Fruit fly (Drosophila melanogaster): ENCODE data around the gene CG11970.
A peak's percentile ranks its signal among the peaks of the same experiment; 100 is the strongest.

CG11970 gene

DNA sequence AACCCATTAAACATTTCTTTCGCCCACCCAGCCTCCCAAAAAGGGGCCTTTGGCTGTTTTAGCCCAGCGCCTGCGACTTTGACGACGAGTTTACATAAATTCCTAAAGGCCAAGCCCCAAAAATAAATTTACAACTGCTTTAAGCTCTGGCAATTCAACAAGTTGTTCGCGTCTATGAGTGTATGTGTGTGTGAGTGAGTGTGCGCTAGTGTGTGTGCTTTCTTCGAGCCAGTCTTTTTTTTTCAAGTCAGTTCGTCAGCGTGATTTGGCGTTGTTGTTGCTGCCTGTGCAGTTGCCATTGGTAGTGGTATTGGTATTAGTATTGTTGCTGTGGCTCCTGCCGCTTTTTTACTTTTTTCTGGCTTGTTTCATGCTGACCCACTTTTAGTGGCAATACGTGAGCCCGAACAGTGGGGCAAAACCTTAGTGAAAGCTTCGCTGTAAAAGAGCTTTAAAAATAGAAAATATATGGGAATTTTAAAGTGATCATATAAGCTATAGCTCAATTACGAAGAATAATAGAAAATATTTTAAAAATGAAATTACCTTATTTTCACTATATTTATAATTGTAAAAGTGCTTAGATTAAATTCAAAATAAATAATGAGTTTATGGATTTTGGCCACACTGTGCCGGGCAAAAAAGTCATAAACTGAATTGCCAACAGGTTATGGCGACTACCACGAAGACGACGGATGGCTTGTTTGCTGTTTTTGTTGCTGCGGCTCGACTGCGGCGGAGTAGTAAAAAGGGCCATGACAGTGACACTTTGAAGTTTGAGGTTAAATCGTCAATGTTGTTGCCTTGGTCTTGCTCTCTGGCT lies 38.8 kb upstream of the CG11970 start:
- TF ChIP-seq fru (GFP tag; optimal IDR thresholded peaks at IDR 0.05) (peak; percentile 86), woc (GFP tag; optimal IDR thresholded peaks at IDR 0.05) (peak; percentile 71), ey (GFP tag; optimal IDR thresholded peaks at IDR 0.05) (peak; percentile 65), foxo (GFP tag; optimal IDR thresholded peaks at IDR 0.05) (peak in 1 of 2 experiments; percentile 86), Hnf4 (GFP tag; optimal IDR thresholded peaks at IDR 0.05) (peak; percentile 39), OdsH (GFP tag; optimal IDR thresholded peaks at IDR 0.05) (peak; percentile 86), dmrt93B (GFP tag; optimal IDR thresholded peaks at IDR 0.05) (peak; percentile 58), Rel (GFP tag; optimal IDR thresholded peaks at IDR 0.05) (peak; percentile 45), Rel (tag; optimal IDR thresholded peaks at IDR 0.05) (peak; percentile 18), Dif (GFP tag; optimal IDR thresholded peaks at IDR 0.05; ENCODE audit: partially characterized antibody) (no peak), rgr (GFP tag; optimal IDR thresholded peaks at IDR 0.05) (peak; percentile 83), Vsx2 (GFP tag; optimal IDR thresholded peaks at IDR 0.05; ENCODE audit: partially characterized antibody) (no peak), tai (GFP tag; optimal IDR thresholded peaks at IDR 0.05) (peak; percentile 51), Abd-B (GFP tag; optimal IDR thresholded peaks at IDR 0.05) (no peak), br (GFP tag; optimal IDR thresholded peaks at IDR 0.05) (peak; percentile 70), CG9705 (GFP tag; optimal IDR thresholded peaks at IDR 0.05) (peak; percentile 51), Sp1 (GFP tag; optimal IDR thresholded peaks at IDR 0.05) (peak; percentile 88), psq (GFP tag; optimal IDR thresholded peaks at IDR 0.05) (peak; percentile 83), Hr83 (GFP tag; optimal IDR thresholded peaks at IDR 0.05; ENCODE audit: poor library complexity, severe bottlenecking) (no peak), jim (GFP tag; optimal IDR thresholded peaks at IDR 0.05) (no peak), usp (GFP tag; optimal IDR thresholded peaks at IDR 0.05) (no peak), N (GFP tag; optimal IDR thresholded peaks at IDR 0.05) (no peak), brk (GFP tag; optimal IDR thresholded peaks at IDR 0.05) (peak; percentile 57), sage (GFP tag; optimal IDR thresholded peaks at IDR 0.05) (peak; percentile 60), sv (GFP tag; optimal IDR thresholded peaks at IDR 0.05) (peak; percentile 55), HLH106 (tag; optimal IDR thresholded peaks at IDR 0.05) (peak; percentile 84), Hr78 (GFP tag; optimal IDR thresholded peaks at IDR 0.05) (no peak), lola (GFP tag; optimal IDR thresholded peaks at IDR 0.05) (no peak), dsf (GFP tag; optimal IDR thresholded peaks at IDR 0.05; ENCODE audit: borderline replicate concordance) (no peak), Jra (GFP tag; optimal IDR thresholded peaks at IDR 0.05) (no peak), CrebA (GFP tag; optimal IDR thresholded peaks at IDR 0.05; ENCODE audit: borderline replicate concordance) (no peak), CG32264 (GFP tag; optimal IDR thresholded peaks at IDR 0.05) (no peak), h (GFP tag; optimal IDR thresholded peaks at IDR 0.05) (peak; percentile 81)

DNA sequence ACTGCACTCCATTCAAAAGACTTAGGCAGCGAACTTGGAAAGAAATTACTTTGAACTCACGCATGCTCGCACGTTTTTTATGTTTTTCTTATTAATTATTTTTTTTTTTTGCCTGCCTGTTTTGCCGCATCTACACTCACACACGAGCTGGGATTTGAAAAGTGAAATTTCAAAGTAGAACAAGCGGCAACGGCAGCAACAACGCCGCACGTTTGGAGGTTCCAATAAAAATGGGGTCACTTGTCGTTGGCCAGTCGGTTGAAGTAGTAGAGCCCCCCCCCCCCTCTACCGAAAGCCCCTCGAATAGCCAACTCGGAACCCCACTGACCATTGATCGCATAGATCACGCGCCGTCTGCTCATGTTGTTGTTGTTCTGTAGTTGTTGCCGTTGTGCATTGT lies 38.1 kb upstream of the CG11970 start:
- TF ChIP-seq CG9705 (GFP tag; optimal IDR thresholded peaks at IDR 0.05) (no peak), Vsx2 (GFP tag; optimal IDR thresholded peaks at IDR 0.05; ENCODE audit: partially characterized antibody) (no peak), dsf (GFP tag; optimal IDR thresholded peaks at IDR 0.05; ENCODE audit: borderline replicate concordance) (no peak), sage (GFP tag; optimal IDR thresholded peaks at IDR 0.05) (no peak), jim (GFP tag; optimal IDR thresholded peaks at IDR 0.05) (no peak), ey (GFP tag; optimal IDR thresholded peaks at IDR 0.05) (no peak), tai (GFP tag; optimal IDR thresholded peaks at IDR 0.05) (no peak), rgr (GFP tag; optimal IDR thresholded peaks at IDR 0.05) (no peak), Jra (GFP tag; optimal IDR thresholded peaks at IDR 0.05) (no peak), Hr83 (GFP tag; optimal IDR thresholded peaks at IDR 0.05; ENCODE audit: poor library complexity, severe bottlenecking) (no peak), GATAd (GFP tag; optimal IDR thresholded peaks at IDR 0.05) (no peak), N (GFP tag; optimal IDR thresholded peaks at IDR 0.05) (no peak), Myc (optimal IDR thresholded peaks at IDR 0.05) (no peak), Hr78 (GFP tag; optimal IDR thresholded peaks at IDR 0.05) (no peak)

- TF ChIP-seq HLH106 (tag; optimal IDR thresholded peaks at IDR 0.05) = no peak
- no peak for TF ChIP-seq ey (GFP tag; optimal IDR thresholded peaks at IDR 0.05)
- TF ChIP-seq Sp1 (GFP tag; optimal IDR thresholded peaks at IDR 0.05) = no peak
- TF ChIP-seq Hr78 (GFP tag; optimal IDR thresholded peaks at IDR 0.05) = no peak
- no peak for TF ChIP-seq Mio (GFP tag; optimal IDR thresholded peaks at IDR 0.05)
- TF ChIP-seq psq (GFP tag; optimal IDR thresholded peaks at IDR 0.05) = no peak
- TF ChIP-seq dl (GFP tag; optimal IDR thresholded peaks at IDR 0.05; ENCODE audit: insufficient read depth in 1 of 2, partially characterized antibody in 2 of 2) = no peak
- no peak for TF ChIP-seq foxo (GFP tag; optimal IDR thresholded peaks at IDR 0.05)
- no peak for TF ChIP-seq woc (GFP tag; optimal IDR thresholded peaks at IDR 0.05)
- TF ChIP-seq OdsH (GFP tag; optimal IDR thresholded peaks at IDR 0.05) = no peak
Measured at dm6 chr3R:8947757-8948428, 36.6 kb upstream of the CG11970 start.

Measured in whole organism, wandering third instar larva.